Worm (Caenorhabditis elegans): ENCODE measurements around the gene thoc-7.

The thoc-7 gene

ce11 chrIV:13860459-13860858 lies 22.1 kb upstream of the thoc-7 start:
- no peak for TF ChIP-seq pqm-1 (tag; optimal IDR thresholded peaks at IDR 0.05)
- TF ChIP-seq sox-4 (tag; optimal IDR thresholded peaks at IDR 0.05): no peak
- no peak for TF ChIP-seq unc-86 (tag; optimal IDR thresholded peaks at IDR 0.05)
- TF ChIP-seq elt-4 (tag; optimal IDR thresholded peaks at IDR 0.05): no peak
- no peak for TF ChIP-seq zip-5 (tag; optimal IDR thresholded peaks at IDR 0.05)
- TF ChIP-seq ceh-14 (tag; optimal IDR thresholded peaks at IDR 0.05): no peak
- TF ChIP-seq lim-6 (tag; optimal IDR thresholded peaks at IDR 0.05): no peak
- no peak for TF ChIP-seq ceh-2 (tag; optimal IDR thresholded peaks at IDR 0.05)
- TF ChIP-seq ref-2 (tag; optimal IDR thresholded peaks at IDR 0.05): no peak

- no peak for TF ChIP-seq ceh-18 (tag; optimal IDR thresholded peaks at IDR 0.05)
These were observed 17.4 kb upstream of the thoc-7 start, which contains the start of gene vamp-8 for ce11 chrIV:13865172-13865571. vamp-8 (minus strand) TSS chrIV:13865196.

- TF ChIP-seq nhr-232 (tag; optimal IDR thresholded peaks at IDR 0.05): no peak
- no peak for TF ChIP-seq sox-2 (GFP tag; IDR thresholded peaks at IDR 0.05)
- no peak for TF ChIP-seq sox-4 (tag; optimal IDR thresholded peaks at IDR 0.05)
- TF ChIP-seq gmeb-2 (tag; optimal IDR thresholded peaks at IDR 0.05): no peak
- TF ChIP-seq ceh-14 (tag; optimal IDR thresholded peaks at IDR 0.05): no peak
- no peak for TF ChIP-seq rnt-1 (tag; optimal IDR thresholded peaks at IDR 0.05)
- TF ChIP-seq eyg-1 (tag; optimal IDR thresholded peaks at IDR 0.05): no peak
- no peak for TF ChIP-seq C08G9.2 (tag; optimal IDR thresholded peaks at IDR 0.05)
- no peak for TF ChIP-seq lim-6 (tag; optimal IDR thresholded peaks at IDR 0.05)
- TF ChIP-seq ttx-3 (tag; optimal IDR thresholded peaks at IDR 0.05): no peak
- TF ChIP-seq dmd-4 (tag; optimal IDR thresholded peaks at IDR 0.05; ENCODE audit: borderline replicate concordance): no peak
- TF ChIP-seq lin-11 (tag; optimal IDR thresholded peaks at IDR 0.05): no peak
These were observed 15.8 kb upstream of the thoc-7 start, which contains the start of gene B0513.90 for ce11 chrIV:13866754-13867153. B0513.90 (plus strand) TSS chrIV:13867054.

- TF ChIP-seq ceh-31 (tag; optimal IDR thresholded peaks at IDR 0.05) (no peak), K02D7.2 (tag; optimal IDR thresholded peaks at IDR 0.05) (no peak), pax-1 (tag; optimal IDR thresholded peaks at IDR 0.05) (no peak), dmd-4 (tag; optimal IDR thresholded peaks at IDR 0.05; ENCODE audit: borderline replicate concordance) (no peak)
These were observed 12.4 kb upstream of the thoc-7 start for ce11 chrIV:13870085-13870484.

DNA sequence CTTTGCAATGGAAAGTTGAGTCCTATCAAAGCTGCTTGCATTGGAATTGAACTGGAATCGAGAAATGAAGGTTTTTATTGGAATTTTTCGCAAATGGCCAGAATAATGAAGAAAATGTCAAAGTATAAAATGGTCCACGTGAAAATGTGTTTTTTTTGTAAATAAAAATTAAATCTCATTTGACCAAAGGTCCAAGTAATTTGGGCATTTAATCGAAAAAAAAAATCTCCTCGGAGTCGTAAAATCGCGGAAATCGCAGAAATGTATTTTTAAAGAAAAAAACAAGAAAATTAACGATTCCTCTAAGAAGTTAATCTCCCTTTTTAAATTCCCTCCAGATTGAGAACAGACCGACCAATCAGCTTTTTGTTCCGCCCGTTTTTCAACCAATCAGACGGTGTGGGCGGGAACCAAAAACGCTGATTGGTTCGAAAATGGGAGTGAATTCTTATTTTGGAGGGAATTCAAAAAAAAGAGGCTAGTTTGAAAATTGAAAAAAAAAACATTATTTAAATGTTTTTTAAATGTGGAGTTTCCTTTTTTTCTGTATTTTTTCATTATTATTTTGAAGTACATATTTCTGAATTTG lies 5.9 kb upstream of the thoc-7 start, which contains the start of gene prdh-1:
Gene prdh-1 (minus strand): TSS at position 51 of the 589 bp plus-strand sequence.
- TF ChIP-seq elt-4 (tag; optimal IDR thresholded peaks at IDR 0.05) (no peak), sox-2 (GFP tag; IDR thresholded peaks at IDR 0.05) (no peak), nfya-1 (tag; optimal IDR thresholded peaks at IDR 0.05) (peak; percentile 90)

ce11 chrIV:13877707-13878106 lies 4.8 kb upstream of the thoc-7 start:
- peak; percentile 51 for TF ChIP-seq ceh-18 (tag; optimal IDR thresholded peaks at IDR 0.05)
- TF ChIP-seq tbx-2 (tag; optimal IDR thresholded peaks at IDR 0.05): peak; percentile 20
- no peak for TF ChIP-seq odd-2 (tag; optimal IDR thresholded peaks at IDR 0.05)
- no peak for TF ChIP-seq ceh-2 (tag; optimal IDR thresholded peaks at IDR 0.05)
- no peak for TF ChIP-seq syd-9 (tag; optimal IDR thresholded peaks at IDR 0.05)
- peak; percentile 8 for TF ChIP-seq nfya-1 (tag; optimal IDR thresholded peaks at IDR 0.05)
- peak; percentile 59 for TF ChIP-seq unc-42 (tag; optimal IDR thresholded peaks at IDR 0.05)
- TF ChIP-seq ceh-31 (tag; optimal IDR thresholded peaks at IDR 0.05): peak; percentile 34

DNA sequence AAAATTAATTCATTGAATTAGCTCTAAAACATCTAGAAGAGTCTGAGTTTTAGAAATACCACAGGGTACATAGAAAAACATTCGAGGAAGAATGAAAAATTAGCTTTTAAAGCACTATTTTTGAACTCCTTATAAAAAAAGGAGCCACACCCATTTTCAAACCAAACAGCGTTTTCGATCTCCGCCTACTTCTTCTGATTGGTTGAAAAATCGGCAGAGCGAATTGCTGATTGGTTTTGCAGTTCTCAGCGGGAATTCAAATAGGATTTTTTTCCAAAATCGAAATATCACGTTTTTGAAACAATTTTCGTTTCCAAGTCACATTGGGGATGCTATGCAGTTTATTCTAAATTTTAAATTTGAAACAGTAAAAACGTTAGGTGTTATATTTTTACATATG lies 4.4 kb upstream of the thoc-7 start:
- TF ChIP-seq pha-2 (tag; optimal IDR thresholded peaks at IDR 0.05) (no peak), hlh-8 (tag; optimal IDR thresholded peaks at IDR 0.05) (no peak), gmeb-2 (tag; optimal IDR thresholded peaks at IDR 0.05) (no peak), tbx-7 (tag; optimal IDR thresholded peaks at IDR 0.05) (no peak), ceh-14 (tag; optimal IDR thresholded peaks at IDR 0.05) (no peak), ceh-24 (tag; optimal IDR thresholded peaks at IDR 0.05) (no peak), K09A11.1 (tag; optimal IDR thresholded peaks at IDR 0.05; ENCODE audit: insufficient read depth) (no peak), nfya-1 (tag; optimal IDR thresholded peaks at IDR 0.05) (peak; percentile 39)

Data from whole organism, late embryonic.